Fruit fly (Drosophila melanogaster): ENCODE data around the gene CG4849.

CG4849 gene

DNA sequence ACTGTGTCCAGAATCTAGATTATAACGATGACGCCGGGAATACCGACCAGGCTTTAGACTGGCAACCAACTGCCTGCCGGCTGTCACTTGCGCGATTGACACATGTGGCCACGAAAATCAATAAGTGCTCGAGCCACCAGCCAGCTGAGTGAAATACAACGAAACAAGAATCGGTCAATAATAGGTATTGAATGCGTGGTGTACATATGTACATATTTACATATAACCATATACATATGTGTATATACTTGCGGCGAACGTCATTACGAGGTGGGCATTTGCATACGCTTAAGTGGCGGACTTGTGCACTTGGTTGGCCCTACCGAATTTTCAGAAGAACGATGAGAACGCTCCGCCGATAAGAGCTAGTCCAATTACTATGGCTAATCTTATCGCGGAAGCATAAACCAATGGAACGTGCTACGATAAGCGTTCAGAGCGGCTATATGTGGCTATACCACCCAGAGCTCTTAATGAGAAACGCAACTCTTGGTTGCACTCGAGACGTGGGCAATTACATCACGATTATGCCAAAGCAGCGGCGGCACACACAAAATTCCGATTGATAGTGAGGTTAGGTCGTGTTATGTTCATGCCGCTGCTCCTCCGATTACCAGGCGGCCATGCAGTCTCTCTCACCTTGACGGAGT, 16.5 kb upstream of the CG4849 start (continued):
- no peak for TF ChIP-seq Bdp1 (GFP tag; optimal IDR thresholded peaks at IDR 0.05)
- no peak for TF ChIP-seq ash1 (GFP tag; optimal IDR thresholded peaks at IDR 0.05)
- TF ChIP-seq chif (GFP tag; optimal IDR thresholded peaks at IDR 0.05) = no peak
- TF ChIP-seq Gsc (GFP tag; IDR thresholded peaks at IDR 0.05) = no peak
- no peak for TF ChIP-seq maf-S (GFP tag; optimal IDR thresholded peaks at IDR 0.05)
- TF ChIP-seq CG16863 (GFP tag; optimal IDR thresholded peaks at IDR 0.05) = peak; percentile 12
- TF ChIP-seq CG32767 (GFP tag; IDR thresholded peaks at IDR 0.05) = no peak
- no peak for TF ChIP-seq al (GFP tag; IDR thresholded peaks at IDR 0.05)
- peak; percentile 51 for TF ChIP-seq CG15696 (tag; optimal IDR thresholded peaks at IDR 0.05)
- no peak for TF ChIP-seq lmd (GFP tag; IDR thresholded peaks at IDR 0.05)
- TF ChIP-seq ATbp (GFP tag; optimal IDR thresholded peaks at IDR 0.05) = peak; percentile 71
- TF ChIP-seq trh (GFP tag; optimal IDR thresholded peaks at IDR 0.05) = no peak
- TF ChIP-seq CG8478 (optimal IDR thresholded peaks at IDR 0.05) = no peak
- TF ChIP-seq Doc3 (GFP tag; IDR thresholded peaks at IDR 0.05; ENCODE audit: partially characterized antibody) = no peak
- TF ChIP-seq gcm2 (GFP tag; optimal IDR thresholded peaks at IDR 0.05) = no peak
- TF ChIP-seq Oaz (GFP tag; IDR thresholded peaks at IDR 0.05) = no peak
- TF ChIP-seq onecut (GFP tag; IDR thresholded peaks at IDR 0.05) = peak; percentile 62
- peak; percentile 38 for TF ChIP-seq HHEX (GFP tag; optimal IDR thresholded peaks at IDR 0.05)
- TF ChIP-seq ap (GFP tag; IDR thresholded peaks at IDR 0.05) = no peak
- TF ChIP-seq CG6791 (GFP tag; IDR thresholded peaks at IDR 0.05; ENCODE audit: partially characterized antibody) = no peak
- TF ChIP-seq CG1832 (GFP tag; optimal IDR thresholded peaks at IDR 0.05) = no peak
- TF ChIP-seq her (GFP tag; optimal IDR thresholded peaks at IDR 0.05) = no peak
- TF ChIP-seq CG2678 (tag; optimal IDR thresholded peaks at IDR 0.05) = peak; percentile 35
- TF ChIP-seq Rfx (GFP tag; IDR thresholded peaks at IDR 0.05) = 0 out of 2 replicates have a peak, but pooled peaks have one; percentile 32
- no peak for TF ChIP-seq gsb-n (tag; optimal IDR thresholded peaks at IDR 0.05)
- TF ChIP-seq gsb (GFP tag; IDR thresholded peaks at IDR 0.05) = no peak
- TF ChIP-seq CG12104 (GFP tag; optimal IDR thresholded peaks at IDR 0.05) = peak; percentile 27
- no peak for TF ChIP-seq Gug (GFP tag; IDR thresholded peaks at IDR 0.05)
- peak; percentile 73 for TF ChIP-seq Hey (tag; optimal IDR thresholded peaks at IDR 0.05)
- TF ChIP-seq Awh (GFP tag; IDR thresholded peaks at IDR 0.05) = 0 out of 2 replicates have a peak, but pooled peaks have one; percentile 42
- TF ChIP-seq Chrac-16 (GFP tag; optimal IDR thresholded peaks at IDR 0.05) = no peak
- no peak for TF ChIP-seq CG11456 (GFP tag; IDR thresholded peaks at IDR 0.05)
- no peak for TF ChIP-seq CG18262 (tag; optimal IDR thresholded peaks at IDR 0.05)
- no peak for TF ChIP-seq CG30431 (GFP tag; optimal IDR thresholded peaks at IDR 0.05)
- TF ChIP-seq B-H2 (GFP tag; optimal IDR thresholded peaks at IDR 0.05) = peak; percentile 13
- no peak for TF ChIP-seq jing (GFP tag; optimal IDR thresholded peaks at IDR 0.05)
- TF ChIP-seq schlank (tag; optimal IDR thresholded peaks at IDR 0.05) = no peak

DNA sequence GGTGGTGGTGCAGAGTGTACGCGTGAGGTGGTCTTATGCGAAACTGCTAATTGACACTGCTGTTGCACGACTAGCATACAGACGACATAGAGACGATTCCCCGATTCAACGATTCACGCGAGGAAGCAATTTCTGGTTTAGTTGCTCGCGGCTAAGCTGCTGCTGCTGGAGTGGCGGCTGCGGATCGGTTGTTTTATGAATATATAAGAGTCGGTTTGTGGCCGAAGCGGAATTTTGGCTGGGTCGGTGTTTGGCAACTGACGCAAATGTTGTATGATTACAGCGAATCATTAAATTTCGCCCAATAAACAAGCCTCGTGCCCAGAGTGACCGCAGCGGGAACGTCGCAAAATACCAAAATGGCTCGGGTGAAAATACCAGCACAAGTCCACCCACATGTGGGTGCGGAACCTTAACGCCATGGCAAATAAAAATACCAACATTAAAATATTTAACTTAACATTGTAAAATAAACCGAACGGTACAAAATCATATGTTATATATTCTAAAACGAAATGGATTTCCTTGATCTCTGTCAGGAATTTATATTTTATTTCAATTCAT, 15.5 kb upstream of the CG4849 start, which contains the start of gene mfrn:
Gene mfrn (minus strand): TSS at position 340 of the 564 bp plus-strand sequence.
- 0 out of 2 replicates have a peak, but pooled peaks have one; percentile 20 for TF ChIP-seq sna (GFP tag; IDR thresholded peaks at IDR 0.05; ENCODE audit: partially characterized antibody)
- TF ChIP-seq D19B (GFP tag; optimal IDR thresholded peaks at IDR 0.05) = no peak
- no peak for TF ChIP-seq Mrtf (GFP tag; IDR thresholded peaks at IDR 0.05)
- no peak for TF ChIP-seq Aef1 (GFP tag; IDR thresholded peaks at IDR 0.05)
- TF ChIP-seq Sox102F (GFP tag; optimal IDR thresholded peaks at IDR 0.05) = no peak
- peak; percentile 10 for TF ChIP-seq chn (GFP tag; optimal IDR thresholded peaks at IDR 0.05)
- no peak for TF ChIP-seq CG1233 (GFP tag; optimal IDR thresholded peaks at IDR 0.05)
- TF ChIP-seq E2f1 (GFP tag; IDR thresholded peaks at IDR 0.05) = no peak
- TF ChIP-seq H15 (GFP tag; IDR thresholded peaks at IDR 0.05) = no peak
- 0 out of 2 replicates have a peak, but pooled peaks have one; percentile 20 for TF ChIP-seq nerfin-2 (GFP tag; IDR thresholded peaks at IDR 0.05; ENCODE audit: partially characterized antibody)
- no peak for TF ChIP-seq ro (GFP tag; IDR thresholded peaks at IDR 0.05)
- no peak for TF ChIP-seq CG4424 (GFP tag; optimal IDR thresholded peaks at IDR 0.05)
- no peak for TF ChIP-seq gce (GFP tag; IDR thresholded peaks at IDR 0.05)
- TF ChIP-seq Ssrp (tag; optimal IDR thresholded peaks at IDR 0.05) = no peak
- TF ChIP-seq wdn (GFP tag; IDR thresholded peaks at IDR 0.05) = no peak
- no peak for TF ChIP-seq CG2678 (tag; optimal IDR thresholded peaks at IDR 0.05)
- peak; percentile 30 for TF ChIP-seq BEAF-32 (GFP tag; optimal IDR thresholded peaks at IDR 0.05)
